Worm (Caenorhabditis elegans): ENCODE data around the gene srw-22.

The srw-22 gene

ce11 chrV:15274757-15275156, 6.4 kb downstream of the srw-22 start, which contains the start of gene srw-16:
TSS of gene srw-16 (minus strand) at chrV:15274857.
- no peak for TF ChIP-seq nhr-12 (tag; optimal IDR thresholded peaks at IDR 0.05)
- no peak for TF ChIP-seq nhr-76 (tag; optimal IDR thresholded peaks at IDR 0.05)
- no peak for TF ChIP-seq hlh-1 (tag; optimal IDR thresholded peaks at IDR 0.05)
- TF ChIP-seq M03D4.4 (tag; optimal IDR thresholded peaks at IDR 0.05), result no peak
- no peak for TF ChIP-seq ceh-83 (GFP tag; optimal IDR thresholded peaks at IDR 0.05)

- TF ChIP-seq unc-39 (tag; optimal IDR thresholded peaks at IDR 0.05) (no peak), elt-1 (tag; optimal IDR thresholded peaks at IDR 0.05; ENCODE audit: borderline replicate concordance, insufficient read depth) (no peak), mep-1 (tag; optimal IDR thresholded peaks at IDR 0.05) (no peak), pha-4 (tag; optimal IDR thresholded peaks at IDR 0.05) (no peak), hlh-1 (tag; optimal IDR thresholded peaks at IDR 0.05) (no peak), nhr-12 (tag; optimal IDR thresholded peaks at IDR 0.05) (no peak), lin-13 (tag; optimal IDR thresholded peaks at IDR 0.05) (no peak), ztf-11 (tag; optimal IDR thresholded peaks at IDR 0.05) (no peak), blmp-1 (tag; optimal IDR thresholded peaks at IDR 0.05) (no peak), ceh-83 (GFP tag; optimal IDR thresholded peaks at IDR 0.05) (no peak), snpc-4 (tag; optimal IDR thresholded peaks at IDR 0.05) (no peak), lin-32 (GFP tag; optimal IDR thresholded peaks at IDR 0.05) (no peak), ham-2 (GFP tag; optimal IDR thresholded peaks at IDR 0.05) (no peak)
These were observed 8.5 kb downstream of the srw-22 start, which contains the start of gene srw-17 for ce11 chrV:15276915-15277314. TSS of gene srw-17 (minus strand) at chrV:15277015.

DNA sequence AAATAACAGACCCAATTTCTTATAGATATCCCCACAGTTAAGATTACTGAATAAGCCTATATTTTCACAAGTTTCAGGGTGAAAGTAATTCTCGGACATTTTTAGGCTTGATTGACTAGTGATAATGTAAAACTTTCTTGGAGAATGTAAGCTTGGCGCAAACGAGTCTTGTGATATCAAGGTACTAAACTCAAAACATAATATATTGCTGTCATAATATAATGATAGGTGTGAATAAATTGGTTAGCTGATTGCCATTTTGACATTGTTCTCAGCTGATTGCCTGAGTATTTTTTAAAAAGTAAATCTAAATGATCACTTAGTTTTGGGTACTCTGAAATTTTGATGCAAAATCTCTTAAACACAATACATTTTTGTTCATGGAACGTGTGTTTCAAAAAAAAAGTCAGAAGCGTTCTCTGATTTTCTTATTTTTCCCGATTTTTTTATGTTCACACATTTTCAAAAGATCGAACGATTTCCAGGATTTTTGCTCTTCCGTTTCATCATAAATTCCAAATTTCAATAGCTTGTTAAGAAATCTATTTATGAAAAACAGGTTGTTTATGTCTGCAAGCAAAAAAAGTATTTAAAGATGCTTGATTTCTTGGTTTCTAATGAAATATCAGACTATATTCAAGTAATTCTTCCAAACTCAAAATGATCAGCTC, 13.0 kb downstream of the srw-22 start, which contains the start of the genes srw-19 and srx-51:
srw-19 (minus strand) TSS at position 101 of the 671 bp plus-strand sequence.
srx-51 (plus strand) TSS at position 621 of the 671 bp plus-strand sequence.
- TF ChIP-seq sem-2 (GFP tag; optimal IDR thresholded peaks at IDR 0.05), result no peak
- TF ChIP-seq nhr-2 (tag; optimal IDR thresholded peaks at IDR 0.05), result no peak
- no peak for TF ChIP-seq blmp-1 (tag; optimal IDR thresholded peaks at IDR 0.05)
- no peak for TF ChIP-seq snpc-4 (tag; optimal IDR thresholded peaks at IDR 0.05)
- TF ChIP-seq sptf-1 (tag; optimal IDR thresholded peaks at IDR 0.05), result no peak
- TF ChIP-seq bed-3 (GFP tag; optimal IDR thresholded peaks at IDR 0.05), result no peak
- no peak for TF ChIP-seq lsy-2 (tag; optimal IDR thresholded peaks at IDR 0.05)
- no peak for TF ChIP-seq flh-1 (GFP tag; optimal IDR thresholded peaks at IDR 0.05)
- no peak for TF ChIP-seq lin-32 (GFP tag; optimal IDR thresholded peaks at IDR 0.05)

DNA sequence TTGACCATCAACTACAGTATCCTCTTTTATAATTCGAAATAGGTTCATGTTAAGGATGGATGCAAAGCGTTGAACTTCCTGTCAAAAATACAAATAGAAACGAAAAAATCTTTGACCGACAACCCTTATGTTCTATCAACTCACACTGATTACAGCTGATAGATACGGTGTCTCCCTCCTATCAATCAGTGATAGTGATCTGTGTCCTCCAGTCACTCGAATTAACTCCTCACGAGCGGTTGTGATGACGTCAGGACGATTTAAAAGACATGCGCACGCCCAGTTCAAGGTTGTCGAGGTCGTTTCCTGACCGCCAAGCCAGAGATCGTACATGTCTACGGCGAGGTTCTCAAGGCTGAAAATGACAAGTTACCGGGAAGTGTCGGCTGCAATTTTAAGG, 17.6 kb downstream of the srw-22 start:
- no peak for TF ChIP-seq ztf-11 (tag; optimal IDR thresholded peaks at IDR 0.05)
- TF ChIP-seq tbx-8 (GFP tag; optimal IDR thresholded peaks at IDR 0.05), result no peak
- TF ChIP-seq lin-13 (tag; optimal IDR thresholded peaks at IDR 0.05), result no peak
- no peak for TF ChIP-seq nhr-237 (tag; optimal IDR thresholded peaks at IDR 0.05)
- no peak for TF ChIP-seq unc-39 (tag; optimal IDR thresholded peaks at IDR 0.05)
- TF ChIP-seq ceh-39 (tag; optimal IDR thresholded peaks at IDR 0.05), result no peak
- no peak for TF ChIP-seq lsy-2 (tag; optimal IDR thresholded peaks at IDR 0.05)
- no peak for TF ChIP-seq M03D4.4 (tag; optimal IDR thresholded peaks at IDR 0.05)

DNA sequence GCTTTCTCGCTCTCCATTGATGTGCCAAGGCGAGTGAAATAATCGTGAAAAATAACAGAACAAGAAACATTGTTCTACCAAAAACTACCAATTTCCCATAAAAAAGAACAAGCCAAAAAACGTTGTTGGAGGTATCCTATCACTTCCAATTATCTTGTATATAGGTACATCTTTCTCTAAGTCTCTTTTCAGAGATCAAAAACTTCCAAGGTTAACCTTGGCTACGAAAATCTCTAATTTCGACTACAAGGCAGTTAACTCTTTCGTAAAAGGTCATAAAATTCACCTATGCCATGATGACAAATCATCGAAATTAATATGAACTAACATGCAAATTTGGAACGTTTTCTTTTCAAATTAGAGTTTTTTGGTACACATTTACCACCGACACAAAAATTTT, 19.5 kb downstream of the srw-22 start, which contains the start of gene cyp-34A1:
cyp-34A1 (minus strand) TSS at position 101 of the 400 bp plus-strand sequence.
- TF ChIP-seq mep-1 (tag; optimal IDR thresholded peaks at IDR 0.05), result no peak
- TF ChIP-seq tbx-8 (GFP tag; optimal IDR thresholded peaks at IDR 0.05), result no peak
- no peak for TF ChIP-seq ceh-43 (GFP tag; optimal IDR thresholded peaks at IDR 0.05)
- no peak for TF ChIP-seq zip-8 (tag; optimal IDR thresholded peaks at IDR 0.05)

DNA sequence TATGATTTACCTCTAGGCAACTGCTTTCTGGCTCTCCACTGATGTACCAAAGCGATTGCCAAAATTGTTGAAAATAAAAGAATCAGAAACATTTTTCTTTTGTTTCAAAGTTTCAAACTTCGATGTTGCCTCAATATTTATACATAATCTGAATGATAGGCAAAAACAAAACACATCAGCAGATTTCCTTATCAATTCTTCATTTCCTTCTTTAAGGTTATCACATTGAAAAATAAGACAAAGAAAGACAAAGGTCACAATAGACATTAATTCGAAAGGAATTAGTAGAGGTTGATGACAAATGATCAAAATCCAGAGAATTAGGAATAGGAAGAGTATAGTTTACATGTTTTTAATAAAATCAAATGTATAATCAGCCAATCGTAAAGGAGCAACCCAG, 22.6 kb downstream of the srw-22 start, which contains the start of gene cyp-34A2:
cyp-34A2 (minus strand) TSS at position 101 of the 400 bp plus-strand sequence.
- TF ChIP-seq ceh-39 (tag; optimal IDR thresholded peaks at IDR 0.05) (no peak), drap-1 (GFP tag; optimal IDR thresholded peaks at IDR 0.05) (no peak), unc-120 (tag; optimal IDR thresholded peaks at IDR 0.05; ENCODE audit: poor library complexity, severe bottlenecking) (no peak), ceh-83 (GFP tag; optimal IDR thresholded peaks at IDR 0.05) (no peak)

Data from whole organism, mixed stage, embryonic.